Fruit fly (Drosophila melanogaster): Measurements from ENCODE around the gene MED30.

- TF ChIP-seq Hr39 (GFP tag; optimal IDR thresholded peaks at IDR 0.05) (no peak), fd85E (GFP tag; optimal IDR thresholded peaks at IDR 0.05) (no peak), Gug (GFP tag; IDR thresholded peaks at IDR 0.05) (no peak)
Measured at dm6 chr3L:632058-632457, 21.8 kb downstream of the MED30 start.

Measured in whole organism, prepupa.